Worm (Caenorhabditis elegans) whole organism, young adult: ENCODE results near the gene lin-40.

Experiments used
- F49E8.2 ChIP-seq: sonication (generic microtip); optimal IDR thresholded peaks from 3 replicates; lab custom pipeline; 2017; ENCODE audit warnings: missing genetic modification characterization, mild to moderate bottlenecking, missing compliant biosample characterization, antibody characterized with exemption, moderate library complexity; ENCODE audit not compliant: insufficient read depth
- akir-1 ChIP-seq: fragments of 200-800 bp; sonication (Bioruptor generic); optimal IDR thresholded peaks from 2 replicates; lab custom pipeline; 2018; ENCODE audit warnings: mild to moderate bottlenecking, missing genetic modification characterization, moderate library complexity, missing compliant biosample characterization
- lin-26 ChIP-seq: fragments of 200-800 bp; sonication (Bioruptor generic); IDR thresholded peaks from 2 replicates; pipeline ENCODE4 v1.3.6; 2022; ENCODE audit warnings: missing genetic modification reagents, missing genetic modification characterization, missing compliant biosample characterization
- lsy-27 ChIP-seq: sonication (generic microtip); optimal IDR thresholded peaks from 2 replicates; lab custom pipeline; 2017; ENCODE audit warnings: missing genetic modification characterization, mild to moderate bottlenecking, missing compliant biosample characterization, antibody characterized with exemption, missing genotype, borderline replicate concordance; ENCODE audit not compliant: insufficient read depth
- mes-4 ChIP-seq: sonication (generic microtip); optimal IDR thresholded peaks from 2 replicates; lab custom pipeline; 2016; ENCODE audit warnings: missing genotype, missing genetic modification characterization, missing compliant biosample characterization
- repo-1 ChIP-seq: sonication (generic microtip); optimal IDR thresholded peaks from 2 replicates; lab custom pipeline; 2017; ENCODE audit warnings: mild to moderate bottlenecking, missing genetic modification characterization, missing compliant biosample characterization
- sptf-2 ChIP-seq: fragments of 200-800 bp; sonication (Bioruptor generic); optimal IDR thresholded peaks from 2 replicates; lab custom pipeline; 2018; ENCODE audit warnings: mild to moderate bottlenecking, missing genetic modification characterization, missing compliant biosample characterization
- unc-62 ChIP-seq: fragments of 150-350 bp; optimal IDR thresholded peaks from 2 replicates; lab custom pipeline; 2014; ENCODE audit warnings: missing biosample characterization, missing genetic modification reagents, missing genetic modification characterization
- ztf-25 ChIP-seq: fragments of 200-800 bp; sonication (Bioruptor generic); IDR thresholded peaks from 2 replicates; pipeline ENCODE4 v1.3.6; 2022; ENCODE audit warnings: missing genetic modification reagents, missing genetic modification characterization, missing compliant biosample characterization

DNA sequence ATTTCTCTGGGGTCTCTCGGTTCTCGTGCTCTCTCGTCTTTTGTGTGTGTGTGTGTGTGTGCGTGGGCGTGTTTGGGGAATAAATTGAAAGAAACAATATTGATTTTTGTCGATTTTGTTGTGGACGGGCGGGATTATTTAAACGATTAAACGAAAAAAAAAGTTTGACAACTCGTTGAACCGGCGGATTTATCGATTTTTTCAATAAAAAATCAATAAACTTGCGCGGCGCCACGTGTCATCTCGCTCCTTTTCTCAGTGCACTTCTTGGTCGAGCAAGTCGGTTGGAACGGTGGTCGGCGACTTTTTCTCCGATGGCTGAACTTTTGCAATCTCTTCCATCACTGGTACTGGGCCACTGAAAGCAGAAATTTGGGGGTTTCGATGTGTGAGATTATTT is 8.2 kb downstream of the lin-40 start:
- TF ChIP-seq lsy-27 (tag; lab: Kevin White, UChicago) (no peak), ztf-25 (GFP tag; lab: Robert Waterston, UW) (no peak), unc-62 (GFP tag; lab: Kevin White, UChicago) (no peak), sptf-2 (GFP tag; lab: Kevin White, UChicago) (no peak), akir-1 (GFP tag; lab: Kevin White, UChicago) (no peak), F49E8.2 (tag; lab: Kevin White, UChicago) (no peak), lin-26 (GFP tag; lab: Robert Waterston, UW) (no peak), repo-1 (tag; lab: Kevin White, UChicago) (no peak), mes-4 (tag; lab: Kevin White, UChicago) (no peak)
